Fruit fly (Drosophila melanogaster) whole organism, embryonic: ENCODE results near the gene CG43229.

Experiments used
- CG10209 ChIP-seq: fragments of 200-800 bp; sonication (Bioruptor generic); optimal IDR thresholded peaks from 3 replicates; lab custom pipeline; 2017; ENCODE audit warnings: missing biosample characterization, mild to moderate bottlenecking, missing genetic modification characterization, missing genetic modification reagents
- CG1024 ChIP-seq: fragments of 200-800 bp; sonication (Bioruptor generic); IDR thresholded peaks from 2 replicates; pipeline ENCODE4 v1.3.6; 2022; ENCODE audit warnings: missing biosample characterization, missing genetic modification characterization
- CG10321 ChIP-seq: fragments of 200-800 bp; sonication (Bioruptor generic); IDR thresholded peaks from 2 replicates; pipeline ENCODE4 v1.3.6; 2022; ENCODE audit warnings: missing biosample characterization, missing genetic modification characterization
- CG11696 ChIP-seq: fragments of 200-800 bp; sonication (Bioruptor generic); IDR thresholded peaks from 2 replicates; pipeline ENCODE4 v1.3.6; 2022; ENCODE audit warnings: missing biosample characterization, missing genetic modification characterization
- CG12104 ChIP-seq: fragments of 200-800 bp; sonication (Bioruptor generic); optimal IDR thresholded peaks from 3 replicates; lab custom pipeline; 2016; ENCODE audit warnings: missing biosample characterization, missing genetic modification characterization
- CG12155 ChIP-seq: fragments of 200-800 bp; sonication (Bioruptor generic); optimal IDR thresholded peaks from 3 replicates; lab custom pipeline; 2016; ENCODE audit warnings: missing biosample characterization, missing genetic modification characterization
- CG14667 ChIP-seq: fragments of 200-800 bp; sonication (Bioruptor generic); IDR thresholded peaks from 2 replicates; pipeline ENCODE4 v1.3.6; 2022; ENCODE audit warnings: missing biosample characterization, missing genetic modification characterization
- CG15011 ChIP-seq: fragments of 200-800 bp; sonication (Bioruptor generic); optimal IDR thresholded peaks from 3 replicates; lab custom pipeline; 2018; ENCODE audit warnings: missing biosample characterization, mild to moderate bottlenecking, missing genetic modification characterization
- CG18619 ChIP-seq: fragments of 200-800 bp; sonication (Bioruptor generic); optimal IDR thresholded peaks from 3 replicates; lab custom pipeline; 2017; ENCODE audit warnings: missing biosample characterization, mild to moderate bottlenecking, missing genetic modification characterization
- CG3995 ChIP-seq: fragments of 200-800 bp; sonication (Bioruptor generic); optimal IDR thresholded peaks from 3 replicates; lab custom pipeline; 2016; ENCODE audit warnings: missing biosample characterization, missing genetic modification characterization
- CG4617 ChIP-seq: fragments of 200-800 bp; sonication (Bioruptor generic); optimal IDR thresholded peaks from 3 replicates; lab custom pipeline; 2016; ENCODE audit warnings: missing biosample characterization, missing genetic modification characterization, borderline replicate concordance
- CG4854 ChIP-seq: fragments of 200-800 bp; sonication (Bioruptor generic); optimal IDR thresholded peaks from 2 replicates; lab custom pipeline; 2016; ENCODE audit warnings: missing biosample characterization, missing genetic modification characterization, inconsistent platforms
- CG7372 ChIP-seq: fragments of 200-800 bp; sonication (Bioruptor generic); IDR thresholded peaks from 2 replicates; pipeline ENCODE4 v1.3.6; 2022; ENCODE audit warnings: missing biosample characterization, missing genetic modification characterization
- CG7839 ChIP-seq: fragments of 200-800 bp; sonication (Bioruptor generic); optimal IDR thresholded peaks from 3 replicates; lab custom pipeline; 2018; ENCODE audit warnings: missing biosample characterization, mild to moderate bottlenecking, missing genetic modification characterization, moderate library complexity
- CG8290 ChIP-seq, 3 experiments: fragments of 200-800 bp; sonication (Bioruptor generic); optimal IDR thresholded peaks; 2 replicates each; lab custom pipeline; 2016 to 2019; ENCODE audit warnings: missing biosample characterization in 3 of 3, missing genetic modification characterization in 3 of 3, mild to moderate bottlenecking in 2 of 3, moderate library complexity in 1 of 3
- CG8924 ChIP-seq: fragments of 200-800 bp; optimal IDR thresholded peaks from 3 replicates; lab custom pipeline; 2019; ENCODE audit warnings: missing biosample characterization, mild to moderate bottlenecking, missing genetic modification characterization, moderate library complexity
- CkIIα-i1 ChIP-seq: fragments of 200-800 bp; sonication (Bioruptor generic); IDR thresholded peaks from 2 replicates; pipeline ENCODE4 v1.3.6; 2022; ENCODE audit warnings: missing biosample characterization, missing genetic modification characterization
- HmgZ ChIP-seq: fragments of 200-800 bp; sonication (Bioruptor generic); optimal IDR thresholded peaks from 2 replicates; lab custom pipeline; 2018; ENCODE audit warnings: missing biosample characterization, mild to moderate bottlenecking, missing genetic modification characterization
- Jarid2 ChIP-seq: fragments of 200-800 bp; sonication (Bioruptor generic); optimal IDR thresholded peaks from 3 replicates; lab custom pipeline; 2017; ENCODE audit warnings: mild to moderate bottlenecking, missing biosample characterization, missing genetic modification reagents, missing genetic modification characterization
- Mad ChIP-seq: fragments of 200-800 bp; sonication (Bioruptor generic); optimal IDR thresholded peaks from 2 replicates; lab custom pipeline; 2016; ENCODE audit warnings: missing biosample characterization, missing genetic modification characterization
- Six4 ChIP-seq: fragments of 200-800 bp; sonication (Bioruptor generic); optimal IDR thresholded peaks from 2 replicates; lab custom pipeline; 2016; ENCODE audit warnings: missing biosample characterization, missing genetic modification characterization
- Sox100B ChIP-seq: fragments of 200-800 bp; sonication (Bioruptor generic); optimal IDR thresholded peaks from 3 replicates; lab custom pipeline; 2018; ENCODE audit warnings: missing biosample characterization, mild to moderate bottlenecking, missing genetic modification characterization
- Trl ChIP-seq, 3 experiments: fragments of >200 bp in 2 of 3; fragments of 200-800 bp in 1 of 3; sonication (Bioruptor generic) in 1 of 3; optimal IDR thresholded peaks; 2 replicates in 1 of 3; 3 replicates in 2 of 3; lab custom pipeline; 2016 to 2017; ENCODE audit warnings: missing biosample characterization in 1 of 3, missing genetic modification characterization in 1 of 3
- Xbp1 ChIP-seq: fragments of 200-800 bp; sonication (Bioruptor generic); optimal IDR thresholded peaks from 3 replicates; lab custom pipeline; 2016; ENCODE audit warnings: missing biosample characterization, mild to moderate bottlenecking, missing genetic modification characterization
- aop ChIP-seq: fragments of 200-800 bp; sonication (Bioruptor generic); IDR thresholded peaks from 2 replicates; pipeline ENCODE4 v1.3.6; 2022; ENCODE audit warnings: missing biosample characterization, missing genetic modification characterization
- ato ChIP-seq: fragments of 200-800 bp; sonication (Bioruptor generic); IDR thresholded peaks from 2 replicates; pipeline ENCODE4 v1.3.6; 2022; ENCODE audit warnings: missing biosample characterization, missing genetic modification characterization; ENCODE audit not compliant: partially characterized antibody
- br ChIP-seq: fragments of >200 bp; optimal IDR thresholded peaks from 2 replicates; lab custom pipeline; 2017
- corto ChIP-seq: fragments of 200-800 bp; sonication (Bioruptor generic); optimal IDR thresholded peaks from 2 replicates; lab custom pipeline; 2016; ENCODE audit warnings: missing biosample characterization, mild to moderate bottlenecking, missing genetic modification characterization, moderate library complexity
- croc ChIP-seq: fragments of 200-800 bp; sonication (Bioruptor generic); conservative IDR thresholded peaks from 3 replicates; pipeline ENCODE4 v1.3.6; 2022; ENCODE audit warnings: missing biosample characterization, missing genetic modification characterization
- danr ChIP-seq: fragments of 200-800 bp; sonication (Bioruptor generic); IDR thresholded peaks from 2 replicates; pipeline ENCODE4 v1.3.6; 2022; ENCODE audit warnings: missing biosample characterization, missing genetic modification characterization
- dm ChIP-seq: fragments of 200-800 bp; sonication (Bioruptor generic); optimal IDR thresholded peaks from 3 replicates; lab custom pipeline; 2016; ENCODE audit warnings: missing biosample characterization, missing genetic modification characterization
- ems ChIP-seq: fragments of 200-800 bp; sonication (Bioruptor generic); optimal IDR thresholded peaks from 3 replicates; lab custom pipeline; 2016; ENCODE audit warnings: missing biosample characterization, missing genetic modification characterization
- en ChIP-seq: fragments of 200-800 bp; sonication (Bioruptor generic); optimal IDR thresholded peaks from 2 replicates; lab custom pipeline; 2016; ENCODE audit warnings: missing biosample characterization, missing genetic modification characterization
- ftz-f1 ChIP-seq: fragments of 200-800 bp; sonication (Bioruptor generic); optimal IDR thresholded peaks from 2 replicates; lab custom pipeline; 2016; ENCODE audit warnings: missing biosample characterization, missing genetic modification characterization
- grn ChIP-seq: fragments of 200-800 bp; sonication (Bioruptor generic); optimal IDR thresholded peaks from 3 replicates; lab custom pipeline; 2017; ENCODE audit warnings: missing biosample characterization, missing genetic modification characterization
- gro ChIP-seq: fragments of 200-800 bp; sonication (Bioruptor generic); optimal IDR thresholded peaks from 2 replicates; lab custom pipeline; 2016; ENCODE audit warnings: missing biosample characterization, missing genetic modification characterization
- insv ChIP-seq, 2 experiments: fragments of 200-800 bp; sonication (Bioruptor generic); optimal IDR thresholded peaks; 3 replicates each; lab custom pipeline; 2016 to 2018; ENCODE audit warnings: missing biosample characterization in 2 of 2, missing genetic modification characterization in 2 of 2
- jumu ChIP-seq: fragments of 200-800 bp; sonication (Bioruptor generic); optimal IDR thresholded peaks from 3 replicates; lab custom pipeline; 2016; ENCODE audit warnings: missing biosample characterization, missing genetic modification characterization
- maf-S ChIP-seq: fragments of 200-800 bp; sonication (Bioruptor generic); optimal IDR thresholded peaks from 2 replicates; lab custom pipeline; 2016; ENCODE audit warnings: missing biosample characterization, missing genetic modification characterization
- nerfin-2 ChIP-seq: fragments of 200-800 bp; sonication (Bioruptor generic); IDR thresholded peaks from 2 replicates; pipeline ENCODE4 v1.3.6; 2022; ENCODE audit warnings: missing biosample characterization, missing genetic modification characterization; ENCODE audit not compliant: partially characterized antibody
- nom ChIP-seq: fragments of 200-800 bp; sonication (Bioruptor generic); optimal IDR thresholded peaks from 2 replicates; lab custom pipeline; 2017; ENCODE audit warnings: missing biosample characterization, missing genetic modification characterization, mild to moderate bottlenecking, moderate library complexity, missing genetic modification reagents
- onecut ChIP-seq: fragments of 200-800 bp; sonication (Bioruptor generic); IDR thresholded peaks from 2 replicates; pipeline ENCODE4 v1.3.6; 2022; ENCODE audit warnings: missing biosample characterization, missing genetic modification characterization
- ranshi ChIP-seq: fragments of 200-800 bp; sonication (Bioruptor generic); IDR thresholded peaks from 2 replicates; pipeline ENCODE4 v1.3.6; 2022; ENCODE audit warnings: missing biosample characterization, missing genetic modification characterization
- salm ChIP-seq: fragments of 200-800 bp; sonication (Bioruptor generic); optimal IDR thresholded peaks from 2 replicates; lab custom pipeline; 2018; ENCODE audit warnings: missing biosample characterization, mild to moderate bottlenecking, missing genetic modification characterization
- shn ChIP-seq: fragments of 200-800 bp; sonication (Bioruptor generic); optimal IDR thresholded peaks from 3 replicates; lab custom pipeline; 2016; ENCODE audit warnings: missing biosample characterization, missing genetic modification characterization
- sisA ChIP-seq: fragments of 200-800 bp; sonication (Bioruptor generic); IDR thresholded peaks from 2 replicates; pipeline ENCODE4 v1.3.6; 2022; ENCODE audit warnings: missing biosample characterization, missing genetic modification characterization
- unc-4 ChIP-seq: fragments of 200-800 bp; sonication (Bioruptor generic); IDR thresholded peaks from 2 replicates; pipeline ENCODE4 v1.3.6; 2022; ENCODE audit warnings: missing biosample characterization, missing genetic modification characterization; ENCODE audit not compliant: partially characterized antibody
- vnd ChIP-seq: fragments of 200-800 bp; sonication (Bioruptor generic); IDR thresholded peaks from 3 replicates; pipeline ENCODE4 v1.3.6; 2022; ENCODE audit warnings: missing biosample characterization, missing genetic modification characterization; ENCODE audit not compliant: partially characterized antibody
- wdn ChIP-seq: fragments of 200-800 bp; sonication (Bioruptor generic); IDR thresholded peaks from 2 replicates; pipeline ENCODE4 v1.3.6; 2022; ENCODE audit warnings: missing biosample characterization, missing genetic modification characterization
- zen ChIP-seq: fragments of 200-800 bp; sonication (Bioruptor generic); optimal IDR thresholded peaks from 3 replicates; lab custom pipeline; 2018; ENCODE audit warnings: missing biosample characterization, mild to moderate bottlenecking, missing genetic modification characterization, moderate library complexity

Gene CG43229

dm6 chrX:18092810-18093222 lies 45.5 kb upstream of the CG43229 start, which contains the start of gene RhoGAP16F (continued):
- TF ChIP-seq ems (GFP tag; lab: Kevin White, UChicago) = peak; percentile 78
- no peak for TF ChIP-seq br
- TF ChIP-seq CG11696 (GFP tag; lab: Robert Waterston, UW) = peak; percentile 44
- TF ChIP-seq grn (GFP tag; lab: Kevin White, UChicago) = peak; percentile 8
- peak; percentile 43; the same call in 1 of the 2 replicates for TF ChIP-seq CG10321 (GFP tag; lab: Robert Waterston, UW)
- TF ChIP-seq CG4617 (GFP tag; lab: Kevin White, UChicago) = peak; percentile 65
- peak; percentile 88 for TF ChIP-seq CG12155 (GFP tag; lab: Kevin White, UChicago)
- TF ChIP-seq CG1024 (GFP tag; lab: Robert Waterston, UW) = peak; percentile 63
- peak; percentile 77 for TF ChIP-seq CG14667
- TF ChIP-seq CG18619 (GFP tag; lab: Kevin White, UChicago) = peak; percentile 79
- TF ChIP-seq vnd (GFP tag; lab: Robert Waterston, UW) = no peak
- peak; percentile 66 for TF ChIP-seq salm (tag; lab: Kevin White, UChicago)
- peak; percentile 79 for TF ChIP-seq ranshi
- TF ChIP-seq aop (GFP tag; lab: Robert Waterston, UW) = no peak
- peak; percentile 67 for TF ChIP-seq jumu
- TF ChIP-seq HmgZ = peak; percentile 87
- no peak for TF ChIP-seq Trl (optimal IDR thresholded peaks at IDR 0.05; lab: Kevin White, UChicago)
- peak; percentile 78 for TF ChIP-seq Trl (GFP tag; optimal IDR thresholded peaks at IDR 0.05; lab: Kevin White, UChicago)
- peak; percentile 64 for TF ChIP-seq croc
- TF ChIP-seq ato (GFP tag; lab: Robert Waterston, UW) = no peak
- peak; percentile 78 for TF ChIP-seq Six4 (GFP tag; lab: Kevin White, UChicago)
- TF ChIP-seq dm (GFP tag; lab: Kevin White, UChicago) = peak; percentile 71
- TF ChIP-seq maf-S (GFP tag; lab: Kevin White, UChicago) = peak; percentile 49
- TF ChIP-seq en = peak; percentile 9
- TF ChIP-seq CkIIα-i1 (GFP tag; lab: Robert Waterston, UW) = peak; percentile 32; the same call in 1 of the 2 replicates
- peak; percentile 67 for TF ChIP-seq CG12104 (GFP tag; lab: Kevin White, UChicago)
- TF ChIP-seq CG8290 (GFP tag; optimal IDR thresholded peaks at IDR 0.05; lab: Kevin White, UChicago) = peak; percentile 79
- TF ChIP-seq CG8290 (tag; optimal IDR thresholded peaks at IDR 0.05; lab: Kevin White, UChicago) = peak; percentile 49 to 69
- peak; percentile 80 for TF ChIP-seq wdn (GFP tag; lab: Robert Waterston, UW)
- TF ChIP-seq Jarid2 (GFP tag; lab: Kevin White, UChicago) = peak; percentile 24
- TF ChIP-seq zen (tag; lab: Kevin White, UChicago) = peak; percentile 83
- peak in 1 of 2 experiments; percentile 28 for TF ChIP-seq insv (GFP tag; optimal IDR thresholded peaks at IDR 0.05; lab: Kevin White, UChicago)
- peak; percentile 80 for TF ChIP-seq Mad (GFP tag; lab: Kevin White, UChicago)
- peak; percentile 79 for TF ChIP-seq Sox100B (GFP tag; lab: Kevin White, UChicago)
- no peak for TF ChIP-seq nerfin-2 (GFP tag; lab: Robert Waterston, UW)
- TF ChIP-seq CG7372 (GFP tag; lab: Robert Waterston, UW) = peak; percentile 74
- TF ChIP-seq Xbp1 (GFP tag; lab: Kevin White, UChicago) = peak; percentile 92
- TF ChIP-seq unc-4 (GFP tag; lab: Robert Waterston, UW) = no peak
- TF ChIP-seq sisA (GFP tag; lab: Robert Waterston, UW) = peak; percentile 88
- peak; percentile 67 for TF ChIP-seq danr
- TF ChIP-seq gro = peak; percentile 78
- peak; percentile 86 for TF ChIP-seq CG10209 (GFP tag; lab: Kevin White, UChicago)
- TF ChIP-seq CG7839 = peak; percentile 88
- peak; percentile 66 for TF ChIP-seq shn (GFP tag; lab: Kevin White, UChicago)
- peak; percentile 60 for TF ChIP-seq nom (GFP tag; lab: Kevin White, UChicago)
- peak; percentile 13 for TF ChIP-seq ftz-f1 (GFP tag; lab: Kevin White, UChicago)
- TF ChIP-seq CG3995 (GFP tag; lab: Kevin White, UChicago) = peak; percentile 31
- TF ChIP-seq onecut (GFP tag; lab: Robert Waterston, UW) = peak; percentile 47
- peak; percentile 77 for TF ChIP-seq CG15011 (GFP tag; lab: Kevin White, UChicago)
- no peak for TF ChIP-seq corto (GFP tag; lab: Kevin White, UChicago)
- TF ChIP-seq CG4854 (GFP tag; lab: Kevin White, UChicago) = peak; percentile 76
- TF ChIP-seq CG8924 = peak; percentile 82
